Worm (Caenorhabditis elegans) whole organism, late embryonic: ENCODE results near the gene F45E1.2.

Experiments used
- ceh-34 ChIP-seq: sonication (generic microtip); optimal IDR thresholded peaks from 2 replicates; lab custom pipeline; 2016; ENCODE audit warnings: mild to moderate bottlenecking, missing genetic modification characterization, missing compliant biosample characterization
- dmd-4 ChIP-seq: sonication (generic microtip); optimal IDR thresholded peaks from 2 replicates; lab custom pipeline; 2016; ENCODE audit warnings: borderline replicate concordance, missing genetic modification characterization, missing compliant biosample characterization
- dve-1 ChIP-seq: sonication (generic microtip); optimal IDR thresholded peaks from 2 replicates; lab custom pipeline; 2017; ENCODE audit warnings: antibody characterized with exemption, mild to moderate bottlenecking, missing genetic modification characterization, missing compliant biosample characterization
- elt-2 ChIP-seq: sonication (generic microtip); optimal IDR thresholded peaks from 2 replicates; lab custom pipeline; 2016; ENCODE audit warnings: missing genetic modification reagents, missing genetic modification characterization, missing compliant biosample characterization
- ets-4 ChIP-seq: sonication (generic microtip); optimal IDR thresholded peaks from 2 replicates; lab custom pipeline; 2016; ENCODE audit warnings: missing genetic modification characterization, missing compliant biosample characterization
- hlh-6 ChIP-seq: sonication (generic microtip); optimal IDR thresholded peaks from 2 replicates; lab custom pipeline; 2016; ENCODE audit warnings: missing genotype, missing genetic modification characterization, missing compliant biosample characterization
- hlh-8 ChIP-seq: sonication (generic microtip); optimal IDR thresholded peaks from 2 replicates; lab custom pipeline; 2016; ENCODE audit warnings: missing genotype, missing genetic modification characterization, missing compliant biosample characterization
- nfya-1 ChIP-seq: sonication (generic microtip); optimal IDR thresholded peaks from 2 replicates; lab custom pipeline; 2017; ENCODE audit warnings: missing genetic modification characterization, mild to moderate bottlenecking, missing compliant biosample characterization, antibody characterized with exemption, moderate library complexity
- nhr-232 ChIP-seq: sonication (generic microtip); optimal IDR thresholded peaks from 2 replicates; lab custom pipeline; 2016; ENCODE audit warnings: missing genetic modification characterization, missing compliant biosample characterization
- pqm-1 ChIP-seq: sonication (generic microtip); optimal IDR thresholded peaks from 2 replicates; lab custom pipeline; 2016; ENCODE audit warnings: missing genetic modification characterization, missing compliant biosample characterization
- rnt-1 ChIP-seq: sonication (generic microtip); optimal IDR thresholded peaks from 2 replicates; lab custom pipeline; 2016; ENCODE audit warnings: missing genetic modification characterization, missing compliant biosample characterization
- syd-9 ChIP-seq: sonication (generic microtip); optimal IDR thresholded peaks from 2 replicates; lab custom pipeline; 2016; ENCODE audit warnings: mild to moderate bottlenecking, missing genetic modification characterization, moderate library complexity, missing compliant biosample characterization

- TF ChIP-seq rnt-1 (tag; lab: Kevin White, UChicago) (no peak), ceh-34 (tag; lab: Kevin White, UChicago) (no peak), hlh-6 (no peak), hlh-8 (tag; lab: Kevin White, UChicago) (no peak), elt-2 (tag; lab: Kevin White, UChicago) (no peak), dmd-4 (tag; lab: Kevin White, UChicago) (no peak), nhr-232 (no peak), ets-4 (no peak), pqm-1 (no peak), dve-1 (tag; lab: Kevin White, UChicago) (no peak), nfya-1 (tag; lab: Kevin White, UChicago) (no peak), syd-9 (tag; lab: Kevin White, UChicago) (no peak)
Measured at ce11 chrX:7990282-7990681, 13.3 kb upstream of the F45E1.2 start.
